Fruit fly (Drosophila melanogaster): ENCODE data around the gene verm.
A peak's percentile ranks its signal among the peaks of the same experiment; 100 is the strongest.

verm gene

dm6 chr3L:19642448-19643020 is 52.5 kb downstream of the verm start, which contains the start of gene Rnf146 (continued):
- TF ChIP-seq CG6791 (GFP tag; IDR thresholded peaks at IDR 0.05; ENCODE audit: partially characterized antibody) = no peak
- TF ChIP-seq exex (tag; optimal IDR thresholded peaks at IDR 0.05) = no peak
- TF ChIP-seq CG3281 (GFP tag; optimal IDR thresholded peaks at IDR 0.05) = no peak
- no peak for TF ChIP-seq ERR (GFP tag; optimal IDR thresholded peaks at IDR 0.05)
- no peak for TF ChIP-seq CG32532 (GFP tag; IDR thresholded peaks at IDR 0.05)
- no peak for TF ChIP-seq NC2α (GFP tag; optimal IDR thresholded peaks at IDR 0.05)
- no peak for TF ChIP-seq CG11723 (GFP tag; optimal IDR thresholded peaks at IDR 0.05)
- peak; percentile 7 for TF ChIP-seq Max (GFP tag; optimal IDR thresholded peaks at IDR 0.05)
- no peak for TF ChIP-seq CG11695 (GFP tag; IDR thresholded peaks at IDR 0.05)
- peak; percentile 85 for TF ChIP-seq pzg (GFP tag; optimal IDR thresholded peaks at IDR 0.05)
- TF ChIP-seq CG8281 (tag; optimal IDR thresholded peaks at IDR 0.05) = no peak
- no peak for TF ChIP-seq Dad (GFP tag; optimal IDR thresholded peaks at IDR 0.05)
- TF ChIP-seq bsh (GFP tag; optimal IDR thresholded peaks at IDR 0.05) = peak in 1 of 2 experiments; percentile 5
- no peak for TF ChIP-seq Dek (tag; optimal IDR thresholded peaks at IDR 0.05)
- TF ChIP-seq CG3726 (GFP tag; IDR thresholded peaks at IDR 0.05) = no peak
- no peak for TF ChIP-seq fd3F (GFP tag; optimal IDR thresholded peaks at IDR 0.05)
- no peak for TF ChIP-seq sd (tag; optimal IDR thresholded peaks at IDR 0.05)
- no peak for TF ChIP-seq H15 (GFP tag; IDR thresholded peaks at IDR 0.05)
- TF ChIP-seq CG17328 (GFP tag; IDR thresholded peaks at IDR 0.05) = no peak
- TF ChIP-seq knrl (GFP tag; IDR thresholded peaks at IDR 0.05; ENCODE audit: partially characterized antibody) = no peak; the same call in 2 of the 3 replicates
- no peak for TF ChIP-seq wek (GFP tag; optimal IDR thresholded peaks at IDR 0.05)
- TF ChIP-seq ab (GFP tag; optimal IDR thresholded peaks at IDR 0.05) = no peak
- TF ChIP-seq HLH3B (GFP tag; IDR thresholded peaks at IDR 0.05) = no peak
- TF ChIP-seq Med (GFP tag) = peak; percentile 72
- TF ChIP-seq HLH54F (GFP tag; optimal IDR thresholded peaks at IDR 0.05) = no peak
- TF ChIP-seq az2 (GFP tag; optimal IDR thresholded peaks at IDR 0.05) = no peak
- no peak for TF ChIP-seq da (GFP tag; optimal IDR thresholded peaks at IDR 0.05)
- peak; percentile 29 for TF ChIP-seq Fer1 (GFP tag; optimal IDR thresholded peaks at IDR 0.05)
- no peak for TF ChIP-seq usp (GFP tag; optimal IDR thresholded peaks at IDR 0.05)
- no peak for TF ChIP-seq Hr51 (GFP tag; optimal IDR thresholded peaks at IDR 0.05)
- no peak for TF ChIP-seq Blimp-1 (GFP tag; optimal IDR thresholded peaks at IDR 0.05)
- TF ChIP-seq chm (GFP tag; IDR thresholded peaks at IDR 0.05) = no peak
- no peak for TF ChIP-seq grn (GFP tag; optimal IDR thresholded peaks at IDR 0.05)
- TF ChIP-seq CG6689 (GFP tag; IDR thresholded peaks at IDR 0.05) = no peak
- no peak for TF ChIP-seq schlank (tag; optimal IDR thresholded peaks at IDR 0.05)
- TF ChIP-seq CG34422 (GFP tag; IDR thresholded peaks at IDR 0.05) = no peak
- TF ChIP-seq CG16815 (GFP tag; optimal IDR thresholded peaks at IDR 0.05) = no peak
- no peak for TF ChIP-seq HLHmδ (GFP tag; optimal IDR thresholded peaks at IDR 0.05)
- no peak for TF ChIP-seq CG7372 (GFP tag; IDR thresholded peaks at IDR 0.05)
- TF ChIP-seq CG1832 (GFP tag; optimal IDR thresholded peaks at IDR 0.05) = no peak
- peak; percentile 46; the same call in 1 of the 4 replicates for TF ChIP-seq Dll (GFP tag; IDR thresholded peaks at IDR 0.05; ENCODE audit: partially characterized antibody)
- no peak for TF ChIP-seq CG4404 (GFP tag; IDR thresholded peaks at IDR 0.05)
- no peak for TF ChIP-seq grau (tag; optimal IDR thresholded peaks at IDR 0.05)
- TF ChIP-seq CG34376 (GFP tag; optimal IDR thresholded peaks at IDR 0.05) = no peak
- no peak for TF ChIP-seq CG13424 (tag; optimal IDR thresholded peaks at IDR 0.05)
- peak; percentile 20 for TF ChIP-seq YL-1 (GFP tag; optimal IDR thresholded peaks at IDR 0.05)
- 0 out of 3 replicates have a peak, but pooled peaks have one; percentile 17 for TF ChIP-seq Optix (GFP tag; IDR thresholded peaks at IDR 0.05)
- no peak for TF ChIP-seq ttk (GFP tag; IDR thresholded peaks at IDR 0.05)
- TF ChIP-seq Six4 (GFP tag; optimal IDR thresholded peaks at IDR 0.05) = no peak
- no peak for TF ChIP-seq CG1602 (GFP tag; optimal IDR thresholded peaks at IDR 0.05)

Data from whole organism, embryonic.